Worm (Caenorhabditis elegans): ENCODE measurements around the gene sri-10.

The sri-10 gene

DNA sequence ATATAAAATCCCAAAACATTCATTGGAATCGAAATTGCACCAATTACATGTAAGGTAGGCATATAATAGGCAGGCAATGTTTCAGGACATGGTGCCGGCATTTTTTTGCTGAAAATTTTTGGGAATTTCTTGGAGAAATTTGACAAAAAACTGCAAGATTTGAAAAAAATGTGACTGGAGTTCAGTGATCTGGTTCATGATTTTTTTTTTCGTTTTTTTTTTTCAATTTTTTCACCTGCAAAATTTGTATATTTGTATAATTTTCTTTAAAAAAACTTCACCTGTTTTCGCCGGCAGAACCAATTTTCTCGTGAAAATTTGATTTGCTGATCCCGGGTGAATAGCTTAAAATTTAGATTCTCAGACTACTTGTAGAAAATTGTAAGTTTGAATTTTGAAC lies at the start of gene sri-10:
TSS of gene sri-10 (minus strand) at position 101 of the 400 bp plus-strand sequence.
- TF ChIP-seq tbx-37 (GFP tag; conservative IDR thresholded peaks at IDR 0.05) = no peak

DNA sequence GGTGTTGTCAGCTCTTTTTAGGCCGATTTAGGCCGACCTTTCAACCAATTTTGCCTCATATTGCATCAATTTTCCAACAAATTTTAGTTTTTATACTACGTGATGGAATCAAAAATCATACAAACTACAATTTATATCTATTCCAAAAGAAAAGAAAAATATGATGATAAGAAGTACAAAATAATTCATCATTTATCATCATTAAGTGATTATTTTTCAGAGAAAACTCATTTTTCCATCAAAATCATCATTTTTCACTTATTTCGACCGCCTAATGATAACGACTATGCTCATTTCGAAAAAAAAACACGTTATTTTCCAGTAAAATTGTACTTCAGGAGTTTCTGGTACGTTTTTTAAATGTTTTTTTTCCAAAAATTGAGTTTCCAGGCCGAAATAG lies 48.5 kb upstream of the sri-10 start:
- TF ChIP-seq scrt-1 (GFP tag; IDR thresholded peaks at IDR 0.05) (no peak), tbx-11 (GFP tag; IDR thresholded peaks at IDR 0.05) (no peak)

DNA sequence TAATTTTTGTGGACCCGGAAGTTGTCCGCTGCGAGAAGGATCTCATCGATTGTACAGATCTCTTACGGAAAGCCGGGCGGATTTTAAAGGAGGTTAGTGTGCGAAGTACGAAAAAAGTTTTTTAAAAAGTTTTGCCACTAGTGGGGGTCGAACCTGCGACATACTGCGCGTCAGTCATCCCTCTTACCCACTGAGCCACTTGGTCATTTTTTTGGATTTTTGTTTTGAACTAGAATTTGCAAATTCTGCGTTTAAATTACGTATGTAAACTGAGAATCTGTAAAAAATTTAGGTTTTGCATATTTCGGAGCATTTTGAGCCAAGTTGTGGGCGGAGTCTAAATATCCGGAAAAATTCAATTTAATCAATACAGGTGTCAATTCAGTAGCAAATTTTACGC lies 42.3 kb upstream of the sri-10 start:
- TF ChIP-seq hnd-1 (tag; optimal IDR thresholded peaks at IDR 0.05) (no peak), F13C5.2 (tag; optimal IDR thresholded peaks at IDR 0.05) (no peak)

DNA sequence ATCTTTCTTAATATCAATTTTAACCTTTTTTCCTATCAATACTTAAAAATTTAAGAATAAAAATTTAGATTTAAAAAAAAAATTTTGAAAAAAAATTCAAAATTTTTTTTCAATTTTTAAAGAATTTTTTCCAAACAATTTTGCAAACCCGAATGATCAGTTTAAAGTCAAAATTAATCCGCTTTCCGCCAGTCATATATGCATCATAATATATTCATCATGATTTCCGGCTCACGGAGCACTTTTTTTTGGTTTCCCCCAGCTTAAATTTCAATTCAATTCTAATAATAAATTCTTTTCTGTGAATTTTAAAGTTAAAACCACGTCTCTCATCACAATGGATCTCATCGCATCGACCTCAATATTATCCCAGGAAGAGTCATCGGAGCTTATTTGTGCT lies 40.2 kb upstream of the sri-10 start, which contains the start of gene nhr-230:
TSS of gene nhr-230 (plus strand) at position 301 of the 400 bp plus-strand sequence.
- TF ChIP-seq ets-7 (tag; optimal IDR thresholded peaks at IDR 0.05) (no peak), F13C5.2 (tag; optimal IDR thresholded peaks at IDR 0.05) (no peak), tra-4 (tag; optimal IDR thresholded peaks at IDR 0.05) (no peak), aly-1 (tag; optimal IDR thresholded peaks at IDR 0.05) (no peak), flt-1 (GFP tag; IDR thresholded peaks at IDR 0.05) (no peak), pes-1 (GFP tag; IDR thresholded peaks at IDR 0.05) (no peak), scrt-1 (GFP tag; IDR thresholded peaks at IDR 0.05) (no peak), sea-1 (GFP tag; conservative IDR thresholded peaks at IDR 0.05) (no peak), hnd-1 (tag; optimal IDR thresholded peaks at IDR 0.05) (no peak)

DNA sequence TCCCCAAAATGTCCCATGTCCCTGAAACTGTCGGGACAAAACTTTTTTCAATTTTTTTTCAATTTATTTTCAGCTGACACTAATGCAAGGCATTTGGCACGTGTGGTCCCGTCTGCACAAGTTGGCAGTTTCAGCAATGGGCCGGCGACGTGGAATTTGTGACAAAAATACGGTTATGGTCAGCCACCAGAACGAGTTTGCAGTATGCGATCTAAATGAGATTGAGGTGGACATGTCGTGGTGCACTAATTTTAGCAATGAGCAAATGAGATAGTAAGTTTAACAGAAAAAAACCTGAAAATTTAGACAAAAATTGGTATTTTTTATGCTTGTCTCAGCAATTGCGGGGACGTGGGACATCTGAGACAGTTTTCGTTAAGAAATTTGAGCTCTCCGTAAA lies 36.2 kb upstream of the sri-10 start:
- TF ChIP-seq ceh-36 (tag; optimal IDR thresholded peaks at IDR 0.05) = no peak
- no peak for TF ChIP-seq scrt-1 (GFP tag; IDR thresholded peaks at IDR 0.05)
- no peak for TF ChIP-seq hnd-1 (tag; optimal IDR thresholded peaks at IDR 0.05)
- TF ChIP-seq B0310.2 (tag; optimal IDR thresholded peaks at IDR 0.05) = no peak
- no peak for TF ChIP-seq aly-1 (tag; optimal IDR thresholded peaks at IDR 0.05)
- TF ChIP-seq flt-1 (GFP tag; IDR thresholded peaks at IDR 0.05) = no peak
- no peak for TF ChIP-seq sea-1 (GFP tag; conservative IDR thresholded peaks at IDR 0.05)
- TF ChIP-seq tra-4 (tag; optimal IDR thresholded peaks at IDR 0.05) = no peak

DNA sequence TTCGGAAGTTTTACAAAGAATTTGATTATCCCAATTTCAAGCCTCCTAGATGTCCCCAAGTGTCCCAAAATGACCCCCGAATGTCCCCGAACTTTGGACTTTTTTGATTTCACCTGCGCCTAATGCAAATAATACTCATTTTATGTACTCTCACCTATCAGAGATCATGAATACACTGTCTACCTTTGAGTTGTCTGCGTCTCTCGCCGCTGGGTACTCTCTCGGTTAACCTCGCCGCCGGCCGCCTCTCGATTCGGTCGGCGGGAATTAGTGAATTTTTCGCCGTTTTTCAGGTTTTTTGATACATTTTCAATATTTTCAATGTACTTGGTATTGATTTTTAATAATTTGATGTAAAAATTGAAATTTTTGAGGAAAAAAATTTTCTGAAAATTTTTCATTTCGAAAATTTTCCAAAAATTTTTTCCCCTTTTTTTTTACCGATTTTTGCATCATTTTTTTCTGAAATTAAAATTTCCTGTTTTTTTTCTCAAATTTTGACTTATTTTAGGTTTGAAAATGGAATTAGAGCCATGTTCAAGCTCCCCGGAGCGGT lies 32.6 kb upstream of the sri-10 start, which contains the start of gene nhr-65:
TSS of gene nhr-65 (plus strand) at position 506 of the 556 bp plus-strand sequence.
- TF ChIP-seq aly-1 (tag; optimal IDR thresholded peaks at IDR 0.05) = no peak
- TF ChIP-seq tra-4 (tag; optimal IDR thresholded peaks at IDR 0.05) = no peak
- TF ChIP-seq ceh-13 (GFP tag; optimal IDR thresholded peaks at IDR 0.05) = no peak
- no peak for TF ChIP-seq flt-1 (GFP tag; IDR thresholded peaks at IDR 0.05)
- TF ChIP-seq ama-1 (optimal IDR thresholded peaks at IDR 0.05) = no peak
- no peak for TF ChIP-seq B0310.2 (tag; optimal IDR thresholded peaks at IDR 0.05)
- TF ChIP-seq hmg-4 (GFP tag; optimal IDR thresholded peaks at IDR 0.05) = no peak
- TF ChIP-seq hnd-1 (tag; optimal IDR thresholded peaks at IDR 0.05) = no peak
- TF ChIP-seq F13C5.2 (tag; optimal IDR thresholded peaks at IDR 0.05) = no peak
- TF ChIP-seq ets-7 (tag; optimal IDR thresholded peaks at IDR 0.05) = no peak
- no peak for TF ChIP-seq tbx-11 (GFP tag; IDR thresholded peaks at IDR 0.05)
- TF ChIP-seq tbx-37 (GFP tag; conservative IDR thresholded peaks at IDR 0.05) = no peak
- TF ChIP-seq hmbx-1 (tag; optimal IDR thresholded peaks at IDR 0.05) = no peak
- no peak for TF ChIP-seq pes-1 (GFP tag; IDR thresholded peaks at IDR 0.05)

DNA sequence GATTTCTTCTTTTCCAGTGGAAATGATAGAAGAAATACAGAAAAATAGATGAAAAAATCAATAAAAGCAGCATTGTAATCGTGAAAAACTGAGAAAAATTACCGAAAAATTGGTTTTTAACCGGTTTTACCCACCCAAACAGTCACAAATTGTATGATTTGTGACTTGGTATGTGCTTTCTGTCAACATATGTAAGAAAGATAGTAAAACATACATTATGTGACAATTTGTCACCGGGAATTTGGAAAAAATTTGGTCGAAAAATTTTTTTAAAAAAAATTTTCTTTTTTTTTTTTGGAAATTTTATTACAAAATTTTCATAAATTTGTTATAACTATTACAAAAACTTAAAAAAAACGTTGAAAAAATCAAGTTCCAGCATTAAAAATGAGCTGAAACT lies 30.8 kb upstream of the sri-10 start, which contains the start of gene cyp-33D3:
TSS of gene cyp-33D3 (minus strand) at position 101 of the 400 bp plus-strand sequence.
- TF ChIP-seq tra-4 (tag; optimal IDR thresholded peaks at IDR 0.05) (no peak), hnd-1 (tag; optimal IDR thresholded peaks at IDR 0.05) (no peak), hmg-4 (GFP tag; optimal IDR thresholded peaks at IDR 0.05) (no peak), scrt-1 (GFP tag; IDR thresholded peaks at IDR 0.05) (no peak), ets-7 (tag; optimal IDR thresholded peaks at IDR 0.05) (no peak), F13C5.2 (tag; optimal IDR thresholded peaks at IDR 0.05) (no peak), pes-1 (GFP tag; IDR thresholded peaks at IDR 0.05) (no peak), tbx-37 (GFP tag; conservative IDR thresholded peaks at IDR 0.05) (no peak), ceh-13 (GFP tag; optimal IDR thresholded peaks at IDR 0.05) (no peak), flt-1 (GFP tag; IDR thresholded peaks at IDR 0.05) (no peak), sea-1 (GFP tag; conservative IDR thresholded peaks at IDR 0.05) (no peak), ama-1 (optimal IDR thresholded peaks at IDR 0.05) (no peak), B0310.2 (tag; optimal IDR thresholded peaks at IDR 0.05) (no peak), aly-1 (tag; optimal IDR thresholded peaks at IDR 0.05) (no peak)

DNA sequence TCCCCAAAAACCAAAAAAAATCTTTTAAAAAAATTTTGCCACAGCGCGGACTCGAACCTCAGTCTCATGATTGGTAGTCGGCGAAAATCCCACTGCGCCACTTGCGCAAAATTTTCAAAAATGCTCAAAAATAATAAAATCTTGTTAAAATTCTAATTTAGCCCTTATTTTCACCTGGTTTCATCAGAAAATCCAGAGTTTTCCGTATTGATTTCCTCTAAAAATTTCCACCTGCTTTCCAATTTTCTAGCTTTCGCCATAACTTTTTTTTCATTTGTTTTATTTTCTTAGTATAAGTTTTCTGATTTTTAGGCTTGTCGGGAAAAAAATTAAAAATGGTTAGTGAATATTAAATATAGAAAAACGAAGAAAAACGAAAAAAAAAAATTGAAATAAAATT lies 21.1 kb upstream of the sri-10 start:
- TF ChIP-seq ceh-36 (tag; optimal IDR thresholded peaks at IDR 0.05) (no peak), hnd-1 (tag; optimal IDR thresholded peaks at IDR 0.05) (no peak), aly-1 (tag; optimal IDR thresholded peaks at IDR 0.05) (no peak), tbx-37 (GFP tag; conservative IDR thresholded peaks at IDR 0.05) (no peak), F13C5.2 (tag; optimal IDR thresholded peaks at IDR 0.05) (no peak), flt-1 (GFP tag; IDR thresholded peaks at IDR 0.05) (no peak), tra-4 (tag; optimal IDR thresholded peaks at IDR 0.05) (no peak), ceh-13 (GFP tag; optimal IDR thresholded peaks at IDR 0.05) (no peak), scrt-1 (GFP tag; IDR thresholded peaks at IDR 0.05) (no peak), tbx-11 (GFP tag; IDR thresholded peaks at IDR 0.05) (no peak), sea-1 (GFP tag; conservative IDR thresholded peaks at IDR 0.05) (no peak), hmg-4 (GFP tag; optimal IDR thresholded peaks at IDR 0.05) (no peak), pes-1 (GFP tag; IDR thresholded peaks at IDR 0.05) (no peak), ets-7 (tag; optimal IDR thresholded peaks at IDR 0.05) (no peak), ama-1 (optimal IDR thresholded peaks at IDR 0.05) (no peak), B0310.2 (tag; optimal IDR thresholded peaks at IDR 0.05) (no peak), hmbx-1 (tag; optimal IDR thresholded peaks at IDR 0.05) (no peak)

All from whole organism, early embryonic.